Fruit fly (Drosophila melanogaster): ENCODE data around the gene CG13295.

- no peak for TF ChIP-seq h (optimal IDR thresholded peaks at IDR 0.05)
- no peak for TF ChIP-seq psq (optimal IDR thresholded peaks at IDR 0.05)
- TF ChIP-seq ttk (optimal IDR thresholded peaks at IDR 0.05) = no peak
These were observed 38.9 kb downstream of the CG13295 start for dm6 chr3L:6036141-6036540.
